Worm (Caenorhabditis elegans) whole organism, L1 larva: ENCODE measurements around the gene idpb-5.

Source experiments
- C34B4.2 ChIP-seq: sonication (generic microtip); optimal IDR thresholded peaks from 2 replicates; lab custom pipeline; 2017; ENCODE audit warnings: mild to moderate bottlenecking, missing genetic modification characterization, missing compliant biosample characterization
- F16B12.6 ChIP-seq: fragments of 150-350 bp; optimal IDR thresholded peaks from 2 replicates; lab custom pipeline; 2014; ENCODE audit warnings: missing biosample characterization, missing genetic modification characterization
- ceh-82 ChIP-seq, 3 experiments: fragments of 150-350 bp in 1 of 3; sonication (generic microtip) in 2 of 3; optimal IDR thresholded peaks; 2 replicates each; lab custom pipeline; 2014 to 2017; ENCODE audit warnings: missing biosample characterization in 3 of 3, missing genetic modification characterization in 3 of 3
- ceh-88 ChIP-seq: fragments of 200-800 bp; sonication (Bioruptor generic); IDR thresholded peaks from 2 replicates; pipeline ENCODE4 v1.3.6; 2022; ENCODE audit warnings: missing genetic modification characterization, missing compliant biosample characterization
- ces-1 ChIP-seq: fragments of 150-350 bp; optimal IDR thresholded peaks from 2 replicates; lab custom pipeline; 2014; ENCODE audit warnings: missing biosample characterization, missing genetic modification reagents, missing genetic modification characterization
- dpl-1 ChIP-seq, 3 experiments: fragments of 150-350 bp in 2 of 3; sonication (generic microtip) in 1 of 3; optimal IDR thresholded peaks; 2 replicates each; lab custom pipeline; 2014 to 2017; ENCODE audit warnings: missing biosample characterization in 3 of 3, missing genetic modification characterization in 3 of 3, missing genetic modification reagents in 3 of 3
- efl-1 ChIP-seq, 4 experiments: fragments of 150-350 bp; optimal IDR thresholded peaks in 3 of 4; peaks in 1 of 4; 1 replicate in 1 of 4; 2 replicates in 3 of 4; lab custom pipeline; 2014; ENCODE audit warnings: missing biosample characterization in 2 of 4, missing genetic modification characterization in 2 of 4, missing genetic modification reagents in 2 of 4
- efl-3 ChIP-seq: fragments of 200-800 bp; sonication (Bioruptor generic); optimal IDR thresholded peaks from 2 replicates; lab custom pipeline; 2018; ENCODE audit warnings: mild to moderate bottlenecking, missing genetic modification characterization, missing compliant biosample characterization
- ets-5 ChIP-seq: fragments of 200-800 bp; sonication (Bioruptor generic); IDR thresholded peaks from 2 replicates; pipeline ENCODE4 v1.3.6; 2022; ENCODE audit warnings: missing genetic modification characterization, missing compliant biosample characterization
- fkh-10 ChIP-seq: sonication (generic microtip); optimal IDR thresholded peaks from 2 replicates; lab custom pipeline; 2017; ENCODE audit warnings: missing biosample characterization, missing genetic modification reagents, missing genetic modification characterization
- fkh-4 ChIP-seq: sonication (generic microtip); optimal IDR thresholded peaks from 2 replicates; lab custom pipeline; 2016; ENCODE audit warnings: missing compliant biosample characterization, missing genetic modification characterization, borderline replicate concordance
- fkh-8 ChIP-seq: sonication (generic microtip); optimal IDR thresholded peaks from 2 replicates; lab custom pipeline; 2016; ENCODE audit warnings: mild to moderate bottlenecking, missing genetic modification characterization, missing compliant biosample characterization
- fos-1 ChIP-seq: fragments of 150-350 bp; optimal IDR thresholded peaks from 2 replicates; lab custom pipeline; 2014; ENCODE audit warnings: missing biosample characterization, missing genetic modification characterization
- grh-1 ChIP-seq: fragments of 200-800 bp; sonication (Bioruptor generic); IDR thresholded peaks from 2 replicates; pipeline ENCODE4 v1.3.6; 2022; ENCODE audit warnings: missing genetic modification reagents, missing genetic modification characterization, missing compliant biosample characterization
- hlh-17 ChIP-seq: fragments of 200-800 bp; sonication (Bioruptor generic); optimal IDR thresholded peaks from 2 replicates; lab custom pipeline; 2018; ENCODE audit warnings: missing genetic modification characterization, mild to moderate bottlenecking, missing compliant biosample characterization, moderate library complexity, borderline replicate concordance
- hlh-4 ChIP-seq: sonication (generic microtip); optimal IDR thresholded peaks from 2 replicates; lab custom pipeline; 2016; ENCODE audit warnings: mild to moderate bottlenecking, missing genetic modification characterization, missing compliant biosample characterization
- jun-1 ChIP-seq: fragments of 150-350 bp; optimal IDR thresholded peaks from 2 replicates; lab custom pipeline; 2014; ENCODE audit warnings: missing biosample characterization, missing genetic modification reagents, missing genetic modification characterization
- lin-13 ChIP-seq: fragments of 150-350 bp; optimal IDR thresholded peaks from 2 replicates; lab custom pipeline; 2014; ENCODE audit warnings: missing biosample characterization, missing genetic modification reagents, missing genetic modification characterization
- lin-14 ChIP-seq: fragments of 200-800 bp; sonication (Bioruptor generic); optimal IDR thresholded peaks from 2 replicates; lab custom pipeline; 2018; ENCODE audit warnings: mild to moderate bottlenecking, missing genetic modification characterization, moderate library complexity, missing compliant biosample characterization
- lin-15B ChIP-seq: fragments of 150-350 bp; sonication (generic microtip); optimal IDR thresholded peaks from 3 replicates; lab custom pipeline; 2014; ENCODE audit warnings: missing biosample characterization, missing genetic modification characterization
- lin-35 ChIP-seq, 2 experiments: fragments of 150-350 bp; optimal IDR thresholded peaks; 2 replicates each; lab custom pipeline; 2014; ENCODE audit warnings: missing biosample characterization in 2 of 2, missing genetic modification characterization in 2 of 2, missing genetic modification reagents in 2 of 2
- lin-39 ChIP-seq: fragments of 150-350 bp; optimal IDR thresholded peaks from 2 replicates; lab custom pipeline; 2014; ENCODE audit warnings: missing biosample characterization, missing genetic modification reagents, missing genetic modification characterization
- lir-3 ChIP-seq: sonication (generic microtip); optimal IDR thresholded peaks from 2 replicates; lab custom pipeline; 2016; ENCODE audit warnings: mild to moderate bottlenecking, missing genetic modification characterization, moderate library complexity, missing compliant biosample characterization; ENCODE audit not compliant: poor library complexity
- lsy-2 ChIP-seq, 2 experiments: fragments of 150-350 bp; optimal IDR thresholded peaks; 2 replicates each; lab custom pipeline; 2014; ENCODE audit warnings: missing biosample characterization in 2 of 2, missing genetic modification characterization in 2 of 2
- mdl-1 ChIP-seq, 2 experiments: fragments of 150-350 bp; optimal IDR thresholded peaks; 2 replicates each; lab custom pipeline; 2014 to 2017; ENCODE audit warnings: missing biosample characterization in 2 of 2, missing genetic modification characterization in 2 of 2, inconsistent platforms in 1 of 2
- mef-2 ChIP-seq: fragments of 150-350 bp; optimal IDR thresholded peaks from 2 replicates; lab custom pipeline; 2014; ENCODE audit warnings: missing biosample characterization, missing genetic modification characterization
- mep-1 ChIP-seq: fragments of 150-350 bp; optimal IDR thresholded peaks from 2 replicates; lab custom pipeline; 2014; ENCODE audit warnings: missing biosample characterization, missing genetic modification characterization
- nhr-11 ChIP-seq: fragments of 150-350 bp; optimal IDR thresholded peaks from 2 replicates; lab custom pipeline; 2014; ENCODE audit warnings: missing biosample characterization, missing genetic modification characterization
- nhr-20 ChIP-seq: sonication (generic microtip); optimal IDR thresholded peaks from 2 replicates; lab custom pipeline; 2016; ENCODE audit warnings: mild to moderate bottlenecking, missing genetic modification characterization, missing compliant biosample characterization
- nhr-237 ChIP-seq: fragments of 150-350 bp; optimal IDR thresholded peaks from 2 replicates; lab custom pipeline; 2014; ENCODE audit warnings: missing biosample characterization, missing genetic modification characterization
- nhr-28 ChIP-seq: fragments of 150-350 bp; optimal IDR thresholded peaks from 2 replicates; lab custom pipeline; 2014; ENCODE audit warnings: missing biosample characterization, missing genetic modification characterization
- nhr-71 ChIP-seq: sonication (generic microtip); optimal IDR thresholded peaks from 2 replicates; lab custom pipeline; 2016; ENCODE audit warnings: mild to moderate bottlenecking, missing genetic modification characterization, moderate library complexity, missing compliant biosample characterization
- nhr-76 ChIP-seq: sonication (generic microtip); optimal IDR thresholded peaks from 2 replicates; lab custom pipeline; 2017; ENCODE audit warnings: missing biosample characterization, missing genetic modification characterization
- nhr-77 ChIP-seq: fragments of 150-350 bp; optimal IDR thresholded peaks from 2 replicates; lab custom pipeline; 2014; ENCODE audit warnings: missing biosample characterization, missing genetic modification characterization
- nhr-90 ChIP-seq: sonication (generic microtip); optimal IDR thresholded peaks from 2 replicates; lab custom pipeline; 2016; ENCODE audit warnings: mild to moderate bottlenecking, missing genetic modification characterization, missing compliant biosample characterization; ENCODE audit not compliant: poor library complexity
- pax-3 ChIP-seq: fragments of 200-800 bp; sonication (Bioruptor generic); optimal IDR thresholded peaks from 2 replicates; lab custom pipeline; 2018; ENCODE audit warnings: mild to moderate bottlenecking, missing genetic modification characterization, moderate library complexity, missing compliant biosample characterization
- rnt-1 ChIP-seq: sonication (generic microtip); optimal IDR thresholded peaks from 2 replicates; lab custom pipeline; 2016; ENCODE audit warnings: mild to moderate bottlenecking, missing genetic modification characterization, moderate library complexity, missing compliant biosample characterization
- sox-4 ChIP-seq: sonication (generic microtip); optimal IDR thresholded peaks from 2 replicates; lab custom pipeline; 2016; ENCODE audit warnings: missing genetic modification characterization, missing compliant biosample characterization
- sptf-1 ChIP-seq: fragments of 150-350 bp; optimal IDR thresholded peaks from 2 replicates; lab custom pipeline; 2014; ENCODE audit warnings: missing biosample characterization, missing genetic modification characterization
- swsn-7 ChIP-seq: sonication (generic microtip); optimal IDR thresholded peaks from 2 replicates; lab custom pipeline; 2016; ENCODE audit warnings: missing genetic modification characterization, missing compliant biosample characterization
- tbx-2 ChIP-seq: sonication (generic microtip); optimal IDR thresholded peaks from 2 replicates; lab custom pipeline; 2016; ENCODE audit warnings: missing genetic modification characterization, missing compliant biosample characterization
- tlp-1 ChIP-seq: fragments of 150-350 bp; optimal IDR thresholded peaks from 2 replicates; lab custom pipeline; 2014; ENCODE audit warnings: missing biosample characterization, missing genetic modification characterization
- unc-86 ChIP-seq: sonication (generic microtip); optimal IDR thresholded peaks from 2 replicates; lab custom pipeline; 2016; ENCODE audit warnings: missing genetic modification characterization, missing compliant biosample characterization
- xbp-1 ChIP-seq: sonication (generic microtip); optimal IDR thresholded peaks from 2 replicates; lab custom pipeline; 2016; ENCODE audit warnings: missing genetic modification characterization, missing compliant biosample characterization
- ztf-11 ChIP-seq, 2 experiments: sonication (generic microtip); optimal IDR thresholded peaks; 2 replicates each; lab custom pipeline; 2016 to 2017; ENCODE audit warnings: missing genetic modification characterization in 2 of 2, missing biosample characterization in 1 of 2, missing compliant biosample characterization in 1 of 2

The idpb-5 gene

DNA sequence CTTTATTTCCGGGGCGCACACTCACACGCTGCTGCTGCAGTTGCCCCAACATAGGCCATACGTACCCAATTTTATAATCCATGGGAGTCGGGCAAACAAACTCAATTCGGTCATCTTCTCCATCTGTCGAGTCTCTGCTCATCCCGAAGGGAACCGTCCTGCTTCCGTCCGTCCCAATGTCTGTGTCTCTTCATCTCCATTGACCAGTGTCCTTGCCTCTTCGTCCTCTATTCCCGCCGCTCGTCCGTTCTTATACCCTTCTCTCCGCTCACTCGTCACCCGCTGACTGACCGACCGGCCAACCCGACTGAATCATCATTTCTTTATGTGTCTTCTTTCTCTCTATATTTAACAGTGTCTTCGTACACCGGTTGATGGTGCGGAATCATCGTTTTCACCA, 5.5 kb downstream of the idpb-5 start (continued):
- TF ChIP-seq lir-3 (tag; lab: Kevin White, UChicago), result no peak
- peak in 1 of 3 experiments; percentile 31 for TF ChIP-seq ceh-82 (tag; optimal IDR thresholded peaks at IDR 0.05; lab: Kevin White, UChicago)
- TF ChIP-seq ets-5 (GFP tag; lab: Robert Waterston, UW), result no peak
- TF ChIP-seq sptf-1 (tag; lab: Kevin White, UChicago), result no peak
- no peak for TF ChIP-seq nhr-77 (tag; lab: Kevin White, UChicago)
- peak in 1 of 2 experiments; percentile 17 for TF ChIP-seq ztf-11 (tag; optimal IDR thresholded peaks at IDR 0.05; lab: Kevin White, UChicago)
- no peak for TF ChIP-seq unc-86 (tag; lab: Kevin White, UChicago)
- peak; percentile 5 for TF ChIP-seq fos-1
- TF ChIP-seq rnt-1 (tag; lab: Kevin White, UChicago), result peak; percentile 30
- TF ChIP-seq mep-1, result peak; percentile 60
- no peak for TF ChIP-seq tlp-1
- no peak for TF ChIP-seq efl-3 (GFP tag; lab: Kevin White, UChicago)
- peak; percentile 11 for TF ChIP-seq nhr-20 (tag; lab: Kevin White, UChicago)
- no peak for TF ChIP-seq mef-2 (tag; lab: Kevin White, UChicago)
- TF ChIP-seq lin-13 (GFP tag; lab: Kevin White, UChicago), result no peak
- TF ChIP-seq F16B12.6 (tag; lab: Kevin White, UChicago), result no peak
- peak; percentile 94 for TF ChIP-seq lin-14 (GFP tag; lab: Kevin White, UChicago)
- TF ChIP-seq fkh-10 (GFP tag; lab: Kevin White, UChicago), result no peak
- TF ChIP-seq sox-4 (tag; lab: Kevin White, UChicago), result no peak
- peak in 1 of 2 experiments; percentile 7 for TF ChIP-seq mdl-1 (tag; optimal IDR thresholded peaks at IDR 0.05; lab: Kevin White, UChicago)
- TF ChIP-seq grh-1 (GFP tag; lab: Robert Waterston, UW), result no peak
- no peak for TF ChIP-seq fkh-8 (tag; lab: Kevin White, UChicago)
- no peak for TF ChIP-seq ceh-88 (GFP tag; lab: Robert Waterston, UW)
- no peak for TF ChIP-seq hlh-4
- TF ChIP-seq swsn-7, result peak; percentile 17
- no peak for TF ChIP-seq nhr-71 (tag; lab: Kevin White, UChicago)
- no peak for TF ChIP-seq dpl-1 (GFP tag; optimal IDR thresholded peaks at IDR 0.05; lab: Kevin White, UChicago)
- no peak for TF ChIP-seq lin-39 (tag; lab: Kevin White, UChicago)
- no peak for TF ChIP-seq jun-1 (tag; lab: Kevin White, UChicago)
- TF ChIP-seq C34B4.2 (tag; lab: Kevin White, UChicago), result no peak
- TF ChIP-seq nhr-11 (tag; lab: Kevin White, UChicago), result no peak
- TF ChIP-seq fkh-4 (tag; lab: Kevin White, UChicago), result no peak
- TF ChIP-seq lsy-2 (tag; optimal IDR thresholded peaks at IDR 0.05; lab: Kevin White, UChicago), result peak in 1 of 2 experiments; percentile 8
- no peak for TF ChIP-seq ces-1 (GFP tag; lab: Kevin White, UChicago)
- TF ChIP-seq hlh-17 (GFP tag; lab: Kevin White, UChicago), result no peak

DNA sequence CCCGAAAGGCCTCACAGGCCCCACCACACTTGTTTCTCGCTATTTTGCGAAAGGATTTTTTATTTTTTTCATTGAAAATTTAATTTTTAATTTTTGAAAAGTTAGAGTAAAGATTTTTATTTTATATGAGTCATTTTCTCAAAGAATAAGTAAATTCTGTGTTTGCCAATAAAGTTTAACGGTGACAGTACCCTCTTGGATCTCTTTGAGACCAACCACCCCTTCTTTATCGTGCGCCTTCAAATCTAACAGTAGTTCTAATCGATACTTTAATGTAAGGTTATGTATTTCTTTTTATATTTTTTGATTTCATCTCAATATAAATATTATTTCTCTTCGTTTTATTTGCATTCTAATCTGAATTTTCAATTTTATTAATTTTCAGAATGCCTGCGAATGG, 6.2 kb downstream of the idpb-5 start, which contains the start of gene hmp-1:
Gene hmp-1 (plus strand): TSS at position 380 of the 400 bp plus-strand sequence.
- TF ChIP-seq efl-1 (optimal IDR thresholded peaks at IDR 0.05; lab: Kevin White, UChicago) (no peak), efl-1 (GFP tag; optimal IDR thresholded peaks at IDR 0.05 in 1 of 2; lab: Kevin White, UChicago) (peak in 1 of 2 experiments; percentile 38), tbx-2 (tag; lab: Kevin White, UChicago) (no peak)
- TF ChIP-seq, all 84 proteins: peak for 1

DNA sequence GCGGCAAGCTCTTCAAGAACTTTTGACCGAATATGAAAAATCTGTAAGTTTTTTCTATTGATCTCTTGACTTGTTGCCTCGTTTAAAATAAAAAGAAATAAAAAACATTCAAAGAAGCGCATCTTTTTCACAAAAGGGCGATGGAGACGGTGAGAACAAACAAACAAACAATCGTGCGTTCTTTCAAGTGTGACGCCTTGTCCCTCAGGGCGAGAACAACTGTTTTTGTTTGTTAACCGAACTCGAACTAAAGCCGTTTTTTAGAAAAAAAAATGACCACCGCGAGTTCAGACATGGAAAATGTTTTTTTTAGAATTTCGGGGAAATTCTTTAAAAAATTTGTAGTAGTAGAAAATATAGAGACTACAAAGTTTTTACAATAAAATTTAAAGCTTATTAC, 7.6 kb downstream of the idpb-5 start:
- no peak for TF ChIP-seq nhr-90
- TF ChIP-seq nhr-28 (tag; lab: Kevin White, UChicago), result no peak
- TF ChIP-seq efl-3 (GFP tag; lab: Kevin White, UChicago), result no peak
- TF ChIP-seq xbp-1 (tag; lab: Kevin White, UChicago), result no peak
- no peak for TF ChIP-seq unc-86 (tag; lab: Kevin White, UChicago)
- no peak for TF ChIP-seq nhr-237 (tag; lab: Kevin White, UChicago)
- TF ChIP-seq swsn-7, result no peak
- TF ChIP-seq pax-3, result no peak
- TF ChIP-seq lin-35 (GFP tag; optimal IDR thresholded peaks at IDR 0.05; lab: Kevin White, UChicago), result no peak
- no peak for TF ChIP-seq lin-15B (tag; lab: Kevin White, UChicago)
- TF ChIP-seq nhr-76 (tag; lab: Kevin White, UChicago), result no peak
- TF ChIP-seq, all 84 proteins: peak for 0
